Fruit fly (Drosophila melanogaster): Measurements from ENCODE around the gene CG5641.
A peak's percentile ranks its signal among the peaks of the same experiment; 100 is the strongest.

Gene CG5641

DNA sequence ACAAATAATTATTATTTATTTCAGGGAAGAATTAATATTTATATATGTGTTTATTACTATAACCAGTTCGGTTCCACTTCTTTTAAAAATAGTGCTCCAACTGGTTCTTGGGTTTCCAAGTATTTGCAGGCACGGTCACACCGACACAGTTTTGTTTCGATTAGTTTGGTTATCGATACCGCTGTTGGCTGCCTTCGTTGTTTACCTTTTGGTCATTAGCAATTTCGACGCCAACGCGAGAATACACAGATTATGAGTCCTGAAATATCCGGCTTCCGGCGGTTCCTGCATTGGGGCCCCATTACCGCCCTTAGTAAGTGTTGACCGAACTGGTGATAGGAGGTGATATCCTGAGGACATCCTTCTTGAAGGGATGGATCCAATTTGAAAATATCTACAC lies 20.9 kb downstream of the CG5641 start, which contains the start of gene CG5196:
TSS of gene CG5196 (plus strand) at position 157 of the 400 bp plus-strand sequence.
- peak; percentile 37 for TF ChIP-seq noc (tag; optimal IDR thresholded peaks at IDR 0.05)

DNA sequence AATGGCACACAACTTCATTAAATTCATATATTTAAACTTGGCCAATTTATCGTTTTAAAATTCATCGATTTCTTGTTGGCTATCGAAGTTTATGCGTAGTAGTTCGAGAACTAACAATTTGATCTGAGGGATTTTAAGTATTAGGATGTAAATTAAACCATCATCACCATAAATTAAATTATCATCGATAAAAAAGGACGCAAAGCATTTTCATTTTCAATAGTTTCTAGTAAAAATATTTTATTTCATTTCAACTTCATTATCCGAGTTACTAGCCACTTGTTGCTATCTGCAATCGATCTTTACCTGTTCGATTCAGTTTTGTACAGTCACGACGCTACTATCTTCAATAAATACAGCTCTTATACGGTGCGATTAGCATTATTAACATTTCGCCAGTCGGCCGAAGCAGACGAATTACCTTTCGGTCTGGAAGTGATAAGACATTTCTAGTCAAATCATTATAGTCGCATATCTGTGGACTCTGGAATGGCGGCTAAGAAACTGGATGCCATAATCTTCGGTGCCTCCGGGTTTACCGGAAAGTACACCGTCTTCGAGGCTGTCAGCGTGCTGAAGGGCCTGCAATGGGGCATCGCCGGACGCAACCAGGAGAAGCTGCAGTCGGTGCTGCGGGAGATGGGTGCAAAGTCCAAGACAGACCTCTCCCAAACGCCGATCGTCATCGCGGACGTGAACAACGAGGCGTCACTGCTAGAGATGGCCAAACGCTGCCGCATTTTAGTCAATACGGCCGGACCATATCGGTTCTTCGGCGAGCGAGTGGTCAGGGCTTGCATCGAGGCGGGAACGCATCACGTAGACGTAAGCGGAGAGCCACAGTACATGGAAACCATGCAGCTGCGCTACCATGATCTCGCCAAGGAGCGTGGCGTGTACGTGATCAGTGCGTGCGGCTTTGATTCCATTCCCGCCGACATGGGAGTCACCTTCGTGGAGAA lies 22.6 kb downstream of the CG5641 start, which contains the start of gene CG5167:
TSS of gene CG5167 (plus strand) at position 298 of the 962 bp plus-strand sequence.
- TF ChIP-seq noc (tag; optimal IDR thresholded peaks at IDR 0.05) = peak; percentile 68

DNA sequence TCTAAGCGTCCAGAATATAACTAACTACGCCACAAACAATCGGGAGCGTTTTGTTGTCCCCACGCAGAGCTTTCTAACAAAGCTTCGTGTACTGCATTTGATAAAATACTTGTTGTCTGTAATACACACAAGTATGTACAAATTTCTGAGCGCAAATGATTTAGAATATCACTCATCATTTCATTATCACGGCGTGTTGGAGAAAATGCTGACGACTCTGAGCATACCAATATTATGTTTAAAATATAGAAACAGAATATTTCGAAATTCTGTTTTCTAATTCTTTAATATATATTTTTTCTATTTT lies 23.2 kb downstream of the CG5641 start, which contains the start of gene Cyp9f2:
TSS of gene Cyp9f2 (minus strand) at position 101 of the 307 bp plus-strand sequence.
- TF ChIP-seq noc (tag; optimal IDR thresholded peaks at IDR 0.05) = no peak

DNA sequence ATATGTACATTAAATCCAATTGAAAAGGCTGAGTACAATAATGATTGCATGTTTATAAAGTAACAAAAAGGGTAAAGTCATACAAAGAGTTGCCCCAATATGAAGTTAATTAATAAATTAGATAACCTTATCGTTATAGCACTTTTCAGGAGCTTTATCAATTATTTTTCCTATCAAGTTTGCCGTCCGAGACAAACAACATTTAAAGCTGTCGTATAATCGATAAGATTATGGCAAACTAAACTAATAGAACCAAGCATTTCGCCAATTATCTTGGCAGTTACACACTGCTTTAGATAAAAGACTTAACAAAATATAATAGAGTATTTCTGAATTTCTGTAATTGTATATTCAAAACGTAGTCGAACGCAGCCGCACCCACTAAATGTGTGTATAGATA lies 23.9 kb downstream of the CG5641 start:
- TF ChIP-seq noc (tag; optimal IDR thresholded peaks at IDR 0.05) = no peak

DNA sequence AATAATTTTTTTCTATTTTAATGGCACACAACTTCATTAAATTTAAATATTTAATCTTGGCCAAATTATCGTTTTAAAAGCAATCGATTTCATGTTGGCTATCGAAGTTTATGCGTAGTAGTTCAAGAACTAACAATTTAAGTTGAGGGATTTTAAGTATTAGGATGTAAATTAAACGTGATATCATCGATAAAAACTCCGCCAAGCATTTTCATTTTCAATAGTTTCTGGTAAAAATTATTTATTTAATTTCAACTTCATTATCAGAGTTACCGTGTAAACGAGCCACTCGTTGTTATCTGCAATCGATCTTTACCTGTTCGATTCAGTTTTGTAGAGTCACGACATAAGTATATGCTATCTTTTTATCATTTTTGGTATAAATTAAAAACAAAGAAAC lies 26.1 kb downstream of the CG5641 start:
- peak; percentile 97 for TF ChIP-seq noc (tag; optimal IDR thresholded peaks at IDR 0.05)

DNA sequence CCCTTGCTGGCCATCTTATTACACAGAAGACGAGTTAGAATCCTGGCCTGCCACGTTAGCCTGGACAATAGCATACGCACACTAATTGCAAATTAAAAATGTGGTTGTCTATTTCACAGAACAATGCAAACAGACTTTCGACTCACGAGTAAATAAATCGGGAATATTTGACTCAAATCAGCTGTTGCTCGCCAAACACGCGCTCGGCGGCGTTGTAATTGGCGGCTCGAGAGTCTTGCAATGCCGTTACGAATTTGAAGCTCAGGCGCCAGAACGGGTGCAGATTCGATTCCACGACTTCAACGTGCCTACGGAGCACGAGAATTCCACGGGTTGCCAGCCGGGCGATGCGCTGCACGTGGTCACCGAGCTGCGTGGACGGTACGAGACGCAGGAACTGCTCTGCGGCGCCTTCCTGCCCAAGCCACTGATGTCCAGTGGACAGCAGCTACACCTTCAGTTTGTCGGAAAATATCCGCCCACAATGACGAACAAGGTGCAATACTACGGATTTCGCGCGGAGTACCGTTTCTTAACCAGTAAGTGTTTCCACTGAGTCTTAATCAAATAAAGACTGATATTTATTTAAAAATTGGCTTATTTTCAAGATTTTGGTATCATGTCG lies 27.3 kb downstream of the CG5641 start, which contains the start of gene DNAlig3:
TSS of gene DNAlig3 (minus strand) at position 168 of the 625 bp plus-strand sequence.
- no peak for TF ChIP-seq noc (tag; optimal IDR thresholded peaks at IDR 0.05)

DNA sequence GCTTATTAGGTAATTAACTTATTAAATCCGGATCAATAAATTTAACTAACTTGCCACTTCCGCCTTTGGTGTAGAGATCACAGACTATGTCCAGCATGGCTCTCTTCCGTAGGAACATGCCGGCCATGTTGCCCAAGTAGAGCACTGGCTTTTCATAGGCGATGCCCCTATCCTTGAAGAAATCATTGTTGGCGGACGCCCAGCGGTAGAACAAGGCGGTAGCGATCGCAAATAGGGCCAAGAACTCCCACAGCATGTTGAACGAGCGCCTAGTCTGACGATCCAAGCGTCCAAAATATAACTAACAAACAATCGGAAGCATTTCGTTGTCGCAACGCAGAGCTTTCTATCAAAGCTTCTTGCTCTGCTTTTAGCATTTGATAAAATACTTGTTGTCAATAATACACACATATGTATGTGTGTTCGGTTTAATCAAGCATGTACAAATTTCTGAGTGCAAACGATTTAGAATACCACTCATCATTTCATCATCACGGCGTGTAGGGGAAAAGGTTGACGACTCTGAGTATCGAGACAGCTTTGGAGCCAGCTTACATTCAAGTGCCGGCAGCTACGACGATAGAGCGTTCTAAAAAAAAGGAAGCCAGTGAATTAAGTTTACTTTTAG lies 30.3 kb downstream of the CG5641 start, which contains the start of gene Cyp9f3:
TSS of gene Cyp9f3 (minus strand) at position 310 of the 628 bp plus-strand sequence.
- TF ChIP-seq noc (tag; optimal IDR thresholded peaks at IDR 0.05) = no peak

DNA sequence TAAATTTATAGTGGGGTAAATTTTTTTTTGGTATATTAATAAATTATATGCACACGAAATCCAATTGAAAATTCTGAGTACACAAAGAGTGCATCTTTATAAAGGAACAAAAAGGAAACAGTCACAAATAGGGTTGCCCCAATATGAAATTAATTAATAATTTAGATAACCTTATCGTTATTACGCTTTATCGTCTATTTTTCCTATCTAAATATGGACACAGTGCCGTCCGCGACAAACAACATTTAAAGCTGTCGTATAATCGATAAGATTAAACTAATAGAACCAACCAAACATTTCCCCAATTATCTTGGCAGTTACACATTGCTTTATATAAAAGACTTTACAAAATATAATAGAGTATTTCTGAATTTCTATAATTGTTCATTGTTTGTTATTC lies 31.0 kb downstream of the CG5641 start:
- no peak for TF ChIP-seq noc (tag; optimal IDR thresholded peaks at IDR 0.05)

DNA sequence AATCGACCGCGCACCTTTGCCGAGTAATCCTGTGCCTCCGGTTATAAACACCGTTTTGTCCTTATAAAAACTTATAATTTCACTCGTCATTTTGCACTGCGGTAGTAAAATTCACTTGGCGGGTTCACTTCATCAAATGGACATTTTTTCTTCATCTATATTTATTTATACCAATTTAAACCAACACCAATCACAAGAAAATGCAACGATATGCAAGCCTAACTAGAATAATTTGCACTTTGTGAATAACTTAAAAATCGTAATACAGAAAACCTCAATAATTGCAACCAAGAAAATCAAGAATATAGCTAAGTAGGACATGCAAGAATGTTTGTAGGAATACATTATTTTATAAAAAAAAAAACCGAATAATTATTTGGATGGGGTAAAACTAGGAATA lies 33.2 kb downstream of the CG5641 start, which contains the start of the genes CG10096 and CG10097:
TSS of gene CG10096 (minus strand) at position 101 of the 400 bp plus-strand sequence.
TSS of gene CG10097 (minus strand) at position 101 of the 400 bp plus-strand sequence.
- TF ChIP-seq noc (tag; optimal IDR thresholded peaks at IDR 0.05) = no peak

DNA sequence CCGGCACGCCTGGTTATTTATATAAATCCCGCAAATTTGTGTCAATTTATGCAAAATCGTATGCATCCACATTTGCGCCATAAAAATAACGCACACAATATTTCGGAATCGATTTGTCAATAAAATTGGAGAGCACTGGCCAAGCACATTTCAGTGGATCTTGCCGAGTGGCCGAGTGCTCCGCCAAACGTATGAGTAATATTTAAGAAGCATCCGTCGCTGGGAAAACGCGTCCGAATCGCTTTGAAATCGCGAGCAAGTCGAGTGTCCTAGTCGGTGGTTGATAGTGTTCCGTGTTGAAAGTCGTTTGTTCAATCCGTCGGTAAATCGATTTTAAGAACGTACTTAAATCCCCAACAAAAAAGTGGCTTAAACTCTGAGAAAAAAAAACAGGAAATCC lies 42.1 kb downstream of the CG5641 start, which contains the start of gene CG33098:
TSS of gene CG33098 (plus strand) at position 224 of the 400 bp plus-strand sequence.
- TF ChIP-seq noc (tag; optimal IDR thresholded peaks at IDR 0.05) = no peak

DNA sequence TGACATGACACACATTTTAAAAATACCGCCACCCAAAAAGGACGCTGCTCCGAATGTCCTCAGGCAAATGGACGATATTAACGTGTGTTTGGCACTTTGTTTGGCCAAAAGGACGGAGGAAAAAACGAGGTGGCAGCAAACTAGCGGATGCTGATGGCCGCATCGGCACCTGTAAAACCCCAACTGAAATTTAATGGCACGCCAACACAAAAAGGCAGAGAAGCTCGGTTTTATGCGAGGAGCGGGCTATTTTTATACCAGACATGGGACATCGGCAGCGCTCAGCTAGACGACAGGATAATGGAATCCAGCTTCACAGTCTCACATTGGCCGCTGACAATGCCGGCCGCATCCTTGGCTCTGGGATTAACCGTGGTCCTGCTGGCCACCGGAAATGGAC lies 43.1 kb downstream of the CG5641 start, which contains the start of gene Sol1:
TSS of gene Sol1 (plus strand) at position 301 of the 400 bp plus-strand sequence.
- TF ChIP-seq noc (tag; optimal IDR thresholded peaks at IDR 0.05) = no peak

DNA sequence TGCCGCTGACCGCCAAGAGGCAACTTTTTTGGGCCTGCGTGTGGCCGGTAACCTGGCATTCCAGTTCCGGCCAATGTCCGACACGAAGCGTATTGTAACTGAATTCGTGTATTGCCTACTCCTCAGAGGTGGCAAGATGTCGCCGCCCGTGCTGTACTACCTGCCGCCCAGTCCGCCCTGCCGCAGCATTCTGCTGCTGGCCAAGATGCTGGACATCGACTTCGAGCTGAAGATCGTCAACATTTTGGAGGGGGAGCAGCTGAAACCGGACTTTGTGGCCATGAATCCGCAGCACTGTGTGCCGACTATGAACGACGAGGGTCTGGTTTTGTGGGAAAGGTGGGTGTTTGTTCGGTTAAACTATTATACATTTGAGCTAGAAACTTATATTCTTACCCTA lies 44.8 kb downstream of the CG5641 start:
- TF ChIP-seq noc (tag; optimal IDR thresholded peaks at IDR 0.05) = no peak

DNA sequence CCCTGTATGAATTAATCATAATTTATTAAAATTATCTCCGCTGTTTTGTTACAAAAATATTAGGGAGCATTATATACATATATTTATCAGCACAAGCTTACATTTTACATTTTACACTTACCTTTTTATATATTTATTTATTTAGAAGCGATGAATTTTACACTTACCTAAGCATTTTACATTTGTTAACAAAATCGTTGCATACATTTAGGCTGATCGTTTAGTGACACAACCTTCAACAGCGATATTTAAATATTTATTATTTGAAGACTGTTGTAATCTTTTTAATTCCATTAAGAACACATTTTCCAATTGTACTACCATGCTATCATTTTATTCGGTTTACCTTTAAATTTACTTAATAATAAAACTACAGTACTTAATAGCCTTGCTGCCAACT lies 45.3 kb downstream of the CG5641 start:
- no peak for TF ChIP-seq noc (tag; optimal IDR thresholded peaks at IDR 0.05)

DNA sequence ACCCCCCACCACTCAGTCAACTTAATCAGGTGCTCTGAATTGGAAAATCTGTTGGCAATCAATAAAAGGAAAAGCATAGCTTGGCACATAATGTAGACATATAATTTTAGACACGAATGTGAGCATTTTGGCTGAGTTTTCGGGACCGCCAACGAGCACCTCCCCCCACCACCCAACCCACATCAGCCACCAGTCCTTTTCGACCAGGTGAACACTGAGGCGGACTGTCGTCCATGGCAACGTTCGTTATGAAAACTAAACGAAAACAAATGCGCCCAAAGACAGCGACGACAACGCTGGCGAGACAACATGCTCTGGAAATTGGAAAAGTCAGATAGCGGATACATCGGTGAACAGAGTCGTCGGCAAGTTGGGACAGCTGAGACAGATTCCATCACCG lies 46.0 kb downstream of the CG5641 start, which contains the start of gene GstD11:
TSS of gene GstD11 (plus strand) at position 301 of the 400 bp plus-strand sequence.
- TF ChIP-seq noc (tag; optimal IDR thresholded peaks at IDR 0.05) = no peak

DNA sequence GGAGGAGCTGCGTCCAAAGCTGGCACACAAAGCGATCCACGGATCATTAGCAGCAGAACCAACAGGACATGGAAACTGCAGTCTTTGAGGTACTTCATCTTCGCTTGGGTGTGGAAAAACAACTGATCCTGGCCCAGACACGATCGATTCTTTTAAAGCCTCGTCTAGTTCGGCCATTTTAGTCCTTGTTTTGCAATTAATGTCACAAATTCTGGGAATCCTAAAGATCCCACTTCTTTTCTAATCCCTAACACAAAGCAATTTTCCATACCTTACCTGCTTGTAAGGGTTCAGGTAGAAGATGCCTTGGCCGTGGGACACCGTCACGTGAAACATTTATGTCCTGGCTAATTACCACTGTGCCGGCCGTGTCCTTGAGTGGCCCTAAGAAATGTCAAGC lies 46.5 kb downstream of the CG5641 start, which contains the start of gene CG10035:
TSS of gene CG10035 (minus strand) at position 129 of the 400 bp plus-strand sequence.
- TF ChIP-seq noc (tag; optimal IDR thresholded peaks at IDR 0.05) = no peak
